Fruit fly (Drosophila melanogaster) whole organism, embryonic: ENCODE results near the gene CG10947.
A peak's percentile ranks its signal among the peaks of the same experiment; 100 is the strongest.

ENCODE experiments used
- B-H2 ChIP-seq: fragments of 200-800 bp; sonication (Bioruptor generic); optimal IDR thresholded peaks from 2 replicates; lab custom pipeline; 2018; ENCODE audit warnings: missing biosample characterization, mild to moderate bottlenecking, missing genetic modification characterization
- CG12071 ChIP-seq: fragments of 200-800 bp; sonication (Bioruptor generic); optimal IDR thresholded peaks from 3 replicates; lab custom pipeline; 2018; ENCODE audit warnings: missing biosample characterization, mild to moderate bottlenecking, missing genetic modification characterization
- CG12299 ChIP-seq: fragments of 200-800 bp; sonication (Bioruptor generic); optimal IDR thresholded peaks from 2 replicates; lab custom pipeline; 2018; ENCODE audit warnings: missing biosample characterization, mild to moderate bottlenecking, missing genetic modification characterization
- CG13624 ChIP-seq: fragments of 200-800 bp; sonication (Bioruptor generic); optimal IDR thresholded peaks from 2 replicates; lab custom pipeline; 2016; ENCODE audit warnings: missing biosample characterization, missing genetic modification characterization
- CG14667 ChIP-seq: fragments of 200-800 bp; sonication (Bioruptor generic); IDR thresholded peaks from 2 replicates; pipeline ENCODE4 v1.3.6; 2022; ENCODE audit warnings: missing biosample characterization, missing genetic modification characterization
- CG15011 ChIP-seq: fragments of 200-800 bp; sonication (Bioruptor generic); optimal IDR thresholded peaks from 3 replicates; lab custom pipeline; 2018; ENCODE audit warnings: missing biosample characterization, mild to moderate bottlenecking, missing genetic modification characterization
- CG1647 ChIP-seq: fragments of 200-800 bp; sonication (Bioruptor generic); optimal IDR thresholded peaks from 3 replicates; lab custom pipeline; 2016; ENCODE audit warnings: missing biosample characterization, missing genetic modification characterization
- CG17328 ChIP-seq: fragments of 200-800 bp; sonication (Bioruptor generic); IDR thresholded peaks from 2 replicates; pipeline ENCODE4 v1.3.6; 2022; ENCODE audit warnings: missing biosample characterization, missing genetic modification characterization
- CG18476 ChIP-seq: fragments of 200-800 bp; sonication (Bioruptor generic); optimal IDR thresholded peaks from 2 replicates; lab custom pipeline; 2016; ENCODE audit warnings: missing biosample characterization, mild to moderate bottlenecking, missing genetic modification characterization
- CG2129 ChIP-seq: fragments of 200-800 bp; sonication (Bioruptor generic); IDR thresholded peaks from 2 replicates; pipeline ENCODE4 v1.3.6; 2022; ENCODE audit warnings: missing biosample characterization, missing genetic modification characterization; ENCODE audit not compliant: partially characterized antibody
- CG30403 ChIP-seq: fragments of 200-800 bp; sonication (Bioruptor generic); optimal IDR thresholded peaks from 3 replicates; lab custom pipeline; 2016; ENCODE audit warnings: missing biosample characterization, missing genetic modification characterization
- CG30431 ChIP-seq: fragments of 200-800 bp; sonication (Bioruptor generic); optimal IDR thresholded peaks from 2 replicates; lab custom pipeline; 2017; ENCODE audit warnings: missing biosample characterization, missing genetic modification characterization
- CG34224 ChIP-seq: fragments of 200-800 bp; sonication (Bioruptor generic); IDR thresholded peaks from 3 replicates; pipeline ENCODE4 v1.3.6; 2022; ENCODE audit warnings: missing biosample characterization, missing genetic modification characterization; ENCODE audit not compliant: partially characterized antibody
- CG43689 ChIP-seq: fragments of 200-800 bp; sonication (Bioruptor generic); IDR thresholded peaks from 2 replicates; pipeline ENCODE4 v1.3.6; 2022; ENCODE audit warnings: missing biosample characterization, missing genetic modification characterization
- CG6654 ChIP-seq: fragments of 200-800 bp; sonication (Bioruptor generic); optimal IDR thresholded peaks from 2 replicates; lab custom pipeline; 2017; ENCODE audit warnings: missing biosample characterization, mild to moderate bottlenecking, missing genetic modification characterization
- CG6854 ChIP-seq: fragments of 200-800 bp; sonication (Bioruptor generic); optimal IDR thresholded peaks from 3 replicates; lab custom pipeline; 2017; ENCODE audit warnings: missing biosample characterization, mild to moderate bottlenecking, missing genetic modification characterization
- CG7745 ChIP-seq: fragments of 200-800 bp; sonication (Bioruptor generic); optimal IDR thresholded peaks from 2 replicates; lab custom pipeline; 2018; ENCODE audit warnings: missing biosample characterization, mild to moderate bottlenecking, missing genetic modification characterization, moderate library complexity
- CG7786 ChIP-seq: fragments of 200-800 bp; sonication (Bioruptor generic); optimal IDR thresholded peaks from 2 replicates; lab custom pipeline; 2016; ENCODE audit warnings: missing biosample characterization, missing genetic modification characterization
- CG9215 ChIP-seq: fragments of 200-800 bp; sonication (Bioruptor generic); IDR thresholded peaks from 2 replicates; pipeline ENCODE4 v1.3.6; 2022; ENCODE audit warnings: missing biosample characterization, missing genetic modification characterization
- Camta ChIP-seq: fragments of 200-800 bp; sonication (Bioruptor generic); optimal IDR thresholded peaks from 2 replicates; lab custom pipeline; 2016; ENCODE audit warnings: missing biosample characterization, missing genetic modification characterization
- CoRest ChIP-seq: fragments of 200-800 bp; sonication (Bioruptor generic); optimal IDR thresholded peaks from 3 replicates; lab custom pipeline; 2018; ENCODE audit warnings: missing biosample characterization, mild to moderate bottlenecking, missing genetic modification characterization, moderate library complexity
- D ChIP-seq, 2 experiments: fragments of 200-800 bp in 1 of 2; fragments of >200 bp in 1 of 2; sonication (Bioruptor generic) in 1 of 2; optimal IDR thresholded peaks; 2 replicates in 1 of 2; 3 replicates in 1 of 2; lab custom pipeline; 2017; ENCODE audit warnings: mild to moderate bottlenecking in 1 of 2, missing biosample characterization in 1 of 2, missing genetic modification characterization in 1 of 2, missing genetic modification reagents in 1 of 2
- Doc3 ChIP-seq: fragments of 200-800 bp; sonication (Bioruptor generic); IDR thresholded peaks from 3 replicates; pipeline ENCODE4 v1.3.6; 2022; ENCODE audit warnings: missing biosample characterization, missing genetic modification characterization; ENCODE audit not compliant: partially characterized antibody
- Mad ChIP-seq: fragments of 200-800 bp; sonication (Bioruptor generic); optimal IDR thresholded peaks from 2 replicates; lab custom pipeline; 2016; ENCODE audit warnings: missing biosample characterization, missing genetic modification characterization
- Med ChIP-seq: fragments of 200-800 bp; sonication (Bioruptor generic); peaks from one replicate; lab custom pipeline; 2016; ENCODE audit warnings: missing biosample characterization, missing genetic modification characterization, mild to moderate bottlenecking, inconsistent platforms, moderate library complexity
- Oli ChIP-seq: fragments of 200-800 bp; sonication (Bioruptor generic); optimal IDR thresholded peaks from 2 replicates; lab custom pipeline; 2018; ENCODE audit warnings: missing biosample characterization, mild to moderate bottlenecking, missing genetic modification characterization, moderate library complexity
- Xrp1 ChIP-seq: fragments of 200-800 bp; sonication (Bioruptor generic); IDR thresholded peaks from 2 replicates; pipeline ENCODE4 v1.3.6; 2022; ENCODE audit warnings: missing biosample characterization, missing genetic modification characterization
- ap ChIP-seq: fragments of 200-800 bp; sonication (Bioruptor generic); IDR thresholded peaks from 2 replicates; pipeline ENCODE4 v1.3.6; 2022; ENCODE audit warnings: missing biosample characterization, missing genetic modification characterization
- ara ChIP-seq: fragments of 200-800 bp; sonication (Bioruptor generic); IDR thresholded peaks from 2 replicates; pipeline ENCODE4 v1.3.6; 2022; ENCODE audit warnings: missing biosample characterization, missing genetic modification characterization
- bcd ChIP-seq: fragments of 200-800 bp; sonication (Bioruptor generic); optimal IDR thresholded peaks from 2 replicates; lab custom pipeline; 2017; ENCODE audit warnings: missing biosample characterization, mild to moderate bottlenecking, missing genetic modification characterization
- chif ChIP-seq, 2 experiments: fragments of 200-800 bp; sonication (Bioruptor generic); optimal IDR thresholded peaks; 3 replicates each; lab custom pipeline; 2016; ENCODE audit warnings: missing biosample characterization in 2 of 2, missing genetic modification characterization in 2 of 2
- disco-r ChIP-seq: fragments of 200-800 bp; sonication (Bioruptor generic); optimal IDR thresholded peaks from 2 replicates; lab custom pipeline; 2016; ENCODE audit warnings: missing biosample characterization, missing genetic modification characterization
- dpn ChIP-seq, 2 experiments: fragments of 200-800 bp; sonication (Bioruptor generic); optimal IDR thresholded peaks; 3 replicates each; lab custom pipeline; 2016; ENCODE audit warnings: missing biosample characterization in 2 of 2, missing genetic modification characterization in 2 of 2
- fru ChIP-seq: fragments of >200 bp; optimal IDR thresholded peaks from 2 replicates; lab custom pipeline; 2017
- gsb ChIP-seq: fragments of 200-800 bp; sonication (Bioruptor generic); IDR thresholded peaks from 2 replicates; pipeline ENCODE4 v1.3.6; 2022; ENCODE audit warnings: missing biosample characterization, missing genetic modification characterization
- gsb-n ChIP-seq: fragments of 200-800 bp; sonication (Bioruptor generic); optimal IDR thresholded peaks from 3 replicates; lab custom pipeline; 2018; ENCODE audit warnings: missing biosample characterization, mild to moderate bottlenecking, missing genetic modification characterization
- ham ChIP-seq: fragments of 200-800 bp; sonication (Bioruptor generic); IDR thresholded peaks from 2 replicates; pipeline ENCODE4 v1.3.6; 2022; ENCODE audit warnings: missing biosample characterization, missing genetic modification characterization
- ind ChIP-seq: fragments of 200-800 bp; sonication (Bioruptor generic); optimal IDR thresholded peaks from 3 replicates; lab custom pipeline; 2016; ENCODE audit warnings: missing biosample characterization, missing genetic modification characterization
- kah ChIP-seq: fragments of 200-800 bp; sonication (Bioruptor generic); optimal IDR thresholded peaks from 2 replicates; lab custom pipeline; 2018; ENCODE audit warnings: missing biosample characterization, mild to moderate bottlenecking, missing genetic modification characterization
- kni ChIP-seq: fragments of 200-800 bp; sonication (Bioruptor generic); optimal IDR thresholded peaks from 3 replicates; lab custom pipeline; 2017; ENCODE audit warnings: mild to moderate bottlenecking, missing biosample characterization, missing genetic modification reagents, missing genetic modification characterization
- lmd ChIP-seq: fragments of 200-800 bp; sonication (Bioruptor generic); IDR thresholded peaks from 2 replicates; pipeline ENCODE4 v1.3.6; 2022; ENCODE audit warnings: missing biosample characterization, missing genetic modification characterization
- luna ChIP-seq: fragments of 200-800 bp; sonication (Bioruptor generic); optimal IDR thresholded peaks from 2 replicates; lab custom pipeline; 2016; ENCODE audit warnings: missing biosample characterization, missing genetic modification characterization
- nerfin-1 ChIP-seq: fragments of 200-800 bp; sonication (Bioruptor generic); optimal IDR thresholded peaks from 3 replicates; lab custom pipeline; 2019; ENCODE audit warnings: missing biosample characterization, mild to moderate bottlenecking, missing genetic modification characterization, moderate library complexity
- repo ChIP-seq: fragments of 200-800 bp; sonication (Bioruptor generic); optimal IDR thresholded peaks from 2 replicates; lab custom pipeline; 2016; ENCODE audit warnings: missing biosample characterization, missing genetic modification characterization
- rib ChIP-seq: fragments of 200-800 bp; sonication (Bioruptor generic); IDR thresholded peaks from 2 replicates; pipeline ENCODE4 v1.3.6; 2022; ENCODE audit warnings: missing biosample characterization, missing genetic modification characterization
- salm ChIP-seq: fragments of 200-800 bp; sonication (Bioruptor generic); optimal IDR thresholded peaks from 2 replicates; lab custom pipeline; 2018; ENCODE audit warnings: missing biosample characterization, mild to moderate bottlenecking, missing genetic modification characterization
- sc ChIP-seq, 3 experiments: fragments of >200 bp in 2 of 3; fragments of 200-800 bp in 1 of 3; sonication (Bioruptor generic) in 1 of 3; optimal IDR thresholded peaks; 2 replicates in 2 of 3; 3 replicates in 1 of 3; lab custom pipeline; 2017; ENCODE audit warnings: mild to moderate bottlenecking in 1 of 3, missing biosample characterization in 1 of 3, missing genetic modification characterization in 1 of 3, missing genetic modification reagents in 1 of 3
- ssp ChIP-seq: fragments of 200-800 bp; sonication (Bioruptor generic); IDR thresholded peaks from 2 replicates; pipeline ENCODE4 v1.3.6; 2022; ENCODE audit warnings: missing biosample characterization, missing genetic modification characterization
- sug ChIP-seq: fragments of 200-800 bp; optimal IDR thresholded peaks from 2 replicates; lab custom pipeline; 2019; ENCODE audit warnings: missing biosample characterization, mild to moderate bottlenecking, missing genetic modification characterization, moderate library complexity
- wor ChIP-seq: fragments of 200-800 bp; sonication (Bioruptor generic); IDR thresholded peaks from 2 replicates; pipeline ENCODE4 v1.3.6; 2022; ENCODE audit warnings: missing biosample characterization, missing genetic modification characterization
- yki ChIP-seq: fragments of >200 bp; optimal IDR thresholded peaks from 3 replicates; lab custom pipeline; 2018

CG10947 gene

dm6 chr2L:20428756-20429408 is 14.3 kb upstream of the CG10947 start (continued):
- no peak for TF ChIP-seq ap (GFP tag; lab: Robert Waterston, UW)
- no peak for TF ChIP-seq CoRest (tag; lab: Kevin White, UChicago)
- TF ChIP-seq Camta: no peak
- TF ChIP-seq luna: no peak
- TF ChIP-seq Oli: no peak
- TF ChIP-seq gsb (GFP tag; lab: Robert Waterston, UW): no peak
- 0 out of 3 replicates have a peak, but pooled peaks have one; percentile 9 for TF ChIP-seq Doc3 (GFP tag; lab: Robert Waterston, UW)
- TF ChIP-seq CG2129 (GFP tag; lab: Robert Waterston, UW): no peak
- TF ChIP-seq rib (GFP tag; lab: Robert Waterston, UW): no peak
- no peak for TF ChIP-seq lmd (GFP tag; lab: Robert Waterston, UW)
- TF ChIP-seq CG12071 (GFP tag; lab: Kevin White, UChicago): no peak
- TF ChIP-seq CG6654 (GFP tag; lab: Kevin White, UChicago): no peak
- TF ChIP-seq CG7745 (tag; lab: Kevin White, UChicago): peak; percentile 98
- no peak for TF ChIP-seq CG12299 (tag; lab: Kevin White, UChicago)
- TF ChIP-seq Xrp1 (GFP tag; lab: Robert Waterston, UW): 0 out of 2 replicates have a peak, but pooled peaks have one; percentile 12
- peak; percentile 1 for TF ChIP-seq CG13624 (GFP tag; lab: Kevin White, UChicago)
- TF ChIP-seq sc (optimal IDR thresholded peaks at IDR 0.05; lab: Kevin White, UChicago): no peak
- no peak for TF ChIP-seq sc (GFP tag; optimal IDR thresholded peaks at IDR 0.05; lab: Kevin White, UChicago)
- TF ChIP-seq ara: peak; percentile 60; the same call in 1 of the 2 replicates
- TF ChIP-seq CG18476 (GFP tag; lab: Kevin White, UChicago): no peak
- TF ChIP-seq kah (GFP tag; lab: Kevin White, UChicago): no peak
- TF ChIP-seq nerfin-1: no peak
- TF ChIP-seq Med (GFP tag; lab: Kevin White, UChicago): peak; percentile 53
- peak; percentile 26 for TF ChIP-seq sug (tag; lab: Kevin White, UChicago)
- TF ChIP-seq repo: no peak
- TF ChIP-seq CG9215 (GFP tag; lab: Robert Waterston, UW): no peak
- no peak for TF ChIP-seq gsb-n (tag; lab: Kevin White, UChicago)
- TF ChIP-seq CG30431 (GFP tag; lab: Kevin White, UChicago): no peak
- peak; percentile 17 for TF ChIP-seq salm (tag; lab: Kevin White, UChicago)
- no peak for TF ChIP-seq Mad (GFP tag; lab: Kevin White, UChicago)
- no peak for TF ChIP-seq bcd (GFP tag; lab: Kevin White, UChicago)
- no peak for TF ChIP-seq D (optimal IDR thresholded peaks at IDR 0.05; lab: Kevin White, UChicago)
- no peak for TF ChIP-seq D (GFP tag; optimal IDR thresholded peaks at IDR 0.05; lab: Kevin White, UChicago)
- TF ChIP-seq CG14667 (GFP tag; lab: Robert Waterston, UW): no peak
- TF ChIP-seq yki (lab: Kevin White, UChicago): no peak
- TF ChIP-seq disco-r (GFP tag; lab: Kevin White, UChicago): no peak
- TF ChIP-seq CG6854 (GFP tag; lab: Kevin White, UChicago): no peak
- no peak for TF ChIP-seq CG1647 (GFP tag; lab: Kevin White, UChicago)
- TF ChIP-seq CG17328 (GFP tag; lab: Robert Waterston, UW): no peak
- TF ChIP-seq wor: no peak
- no peak for TF ChIP-seq dpn (GFP tag; optimal IDR thresholded peaks at IDR 0.05; lab: Kevin White, UChicago)
- TF ChIP-seq chif (GFP tag; optimal IDR thresholded peaks at IDR 0.05; lab: Kevin White, UChicago): no peak
- TF ChIP-seq kni (GFP tag; lab: Kevin White, UChicago): no peak
- no peak for TF ChIP-seq fru (lab: Kevin White, UChicago)
- no peak for TF ChIP-seq ham
- peak; percentile 6 for TF ChIP-seq B-H2 (GFP tag; lab: Kevin White, UChicago)
- no peak for TF ChIP-seq CG43689 (GFP tag; lab: Robert Waterston, UW)
- TF ChIP-seq CG15011 (GFP tag; lab: Kevin White, UChicago): no peak
- no peak for TF ChIP-seq CG30403
- TF ChIP-seq CG34224 (GFP tag; lab: Robert Waterston, UW): no peak
- TF ChIP-seq CG7786 (GFP tag; lab: Kevin White, UChicago): no peak
- no peak for TF ChIP-seq ind (GFP tag; lab: Kevin White, UChicago)
- no peak for TF ChIP-seq ssp (GFP tag; lab: Robert Waterston, UW)
